Worm (Caenorhabditis elegans): Measurements from ENCODE around the gene R07B7.9.

R07B7.9 gene

DNA sequence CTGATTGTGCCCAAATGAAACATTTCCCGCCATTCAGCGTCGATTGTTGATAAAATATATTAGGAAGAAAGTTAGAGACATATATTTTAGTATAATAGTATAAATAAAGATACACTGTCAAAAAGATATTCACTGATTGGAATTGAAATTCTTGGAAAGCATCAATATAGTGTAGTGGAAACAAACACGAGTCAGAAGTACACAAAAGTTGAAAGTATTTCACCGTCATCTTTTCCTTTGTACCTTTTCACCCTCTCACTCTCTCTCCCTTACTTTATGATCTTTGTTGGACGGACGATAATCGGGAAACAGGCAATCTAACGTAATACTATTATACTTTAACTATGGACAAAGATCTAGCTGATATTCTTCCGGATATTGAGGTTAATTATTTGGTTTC, 13.9 kb upstream of the R07B7.9 start, which contains the start of gene nhr-208:
TSS of gene nhr-208 (plus strand) at position 288 of the 400 bp plus-strand sequence.
- no peak for TF ChIP-seq jun-1 (tag; optimal IDR thresholded peaks at IDR 0.05)
- no peak for TF ChIP-seq tbx-2 (tag; optimal IDR thresholded peaks at IDR 0.05)
- TF ChIP-seq pqm-1 (tag; optimal IDR thresholded peaks at IDR 0.05): peak; percentile 52
- TF ChIP-seq skn-1 (tag; optimal IDR thresholded peaks at IDR 0.05): no peak
- peak; percentile 16 for TF ChIP-seq elt-2 (tag; optimal IDR thresholded peaks at IDR 0.05)
- TF ChIP-seq lin-39 (tag; optimal IDR thresholded peaks at IDR 0.05): no peak
- no peak for TF ChIP-seq unc-62 (GFP tag; optimal IDR thresholded peaks at IDR 0.05)

DNA sequence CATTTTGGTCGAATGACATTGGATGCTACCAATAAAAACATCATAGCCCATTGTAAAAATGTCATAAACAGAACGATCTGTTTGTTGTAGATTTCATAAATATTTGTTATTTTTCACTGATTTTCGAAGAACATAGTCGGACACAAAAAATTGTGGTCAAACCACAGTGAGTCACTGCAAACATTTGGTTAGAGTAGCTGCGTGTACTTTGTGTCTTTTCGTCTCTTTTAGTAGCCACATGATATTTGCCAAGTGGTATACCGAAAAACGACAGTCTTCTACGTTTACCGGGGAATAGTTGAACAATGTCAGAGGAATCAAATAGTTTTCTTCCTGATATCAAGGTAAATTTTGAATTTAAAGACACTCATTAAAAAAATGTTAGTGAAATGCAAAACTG, 11.6 kb upstream of the R07B7.9 start, which contains the start of gene nhr-206:
TSS of gene nhr-206 (plus strand) at position 248 of the 400 bp plus-strand sequence.
- TF ChIP-seq pha-4 (tag; optimal IDR thresholded peaks at IDR 0.05): peak; percentile 87
- TF ChIP-seq snpc-4 (tag; optimal IDR thresholded peaks at IDR 0.05): no peak
- TF ChIP-seq elt-2 (tag; optimal IDR thresholded peaks at IDR 0.05): peak; percentile 59
- TF ChIP-seq jun-1 (tag; optimal IDR thresholded peaks at IDR 0.05): peak; percentile 53
- TF ChIP-seq unc-62 (GFP tag; optimal IDR thresholded peaks at IDR 0.05): no peak
- TF ChIP-seq lsy-12 (tag; optimal IDR thresholded peaks at IDR 0.05): no peak
- TF ChIP-seq ceh-9 (tag; optimal IDR thresholded peaks at IDR 0.05): no peak
- TF ChIP-seq pqm-1 (tag; optimal IDR thresholded peaks at IDR 0.05): peak; percentile 70

DNA sequence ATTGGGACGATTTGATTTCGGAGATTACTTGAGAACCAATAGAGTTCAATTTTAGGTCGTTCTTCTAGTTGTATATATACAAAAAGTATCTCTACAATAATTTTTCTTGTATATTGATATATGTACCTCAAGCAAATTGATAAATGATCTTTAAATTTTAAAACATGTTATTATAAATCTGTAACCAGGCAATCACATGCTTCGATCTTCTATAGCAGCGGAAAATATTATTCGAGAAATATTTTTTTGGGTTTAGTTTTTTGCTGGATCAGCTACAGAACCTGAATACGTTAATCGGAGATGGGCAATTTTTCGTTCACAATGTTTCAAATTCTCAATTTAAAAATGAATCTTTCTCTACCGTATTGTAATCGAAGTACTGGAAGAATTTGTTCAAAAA, 8.6 kb upstream of the R07B7.9 start, which contains the start of gene R07B7.12:
TSS of gene R07B7.12 (plus strand) at position 301 of the 400 bp plus-strand sequence.
- no peak for TF ChIP-seq nhr-237 (tag; optimal IDR thresholded peaks at IDR 0.05)
- TF ChIP-seq elt-2 (tag; optimal IDR thresholded peaks at IDR 0.05): no peak
- no peak for TF ChIP-seq unc-39 (tag; optimal IDR thresholded peaks at IDR 0.05)
- no peak for TF ChIP-seq nhr-77 (tag; optimal IDR thresholded peaks at IDR 0.05)
- TF ChIP-seq snpc-4 (tag; optimal IDR thresholded peaks at IDR 0.05): no peak
- no peak for TF ChIP-seq egl-5 (tag; optimal IDR thresholded peaks at IDR 0.05)
- no peak for TF ChIP-seq ceh-16 (tag; optimal IDR thresholded peaks at IDR 0.05)
- TF ChIP-seq nhr-25 (tag; optimal IDR thresholded peaks at IDR 0.05): no peak
- TF ChIP-seq daf-12 (tag; optimal IDR thresholded peaks at IDR 0.05): no peak
- TF ChIP-seq nhr-76 (tag; optimal IDR thresholded peaks at IDR 0.05): no peak
- TF ChIP-seq sea-2 (GFP tag; optimal IDR thresholded peaks at IDR 0.05): no peak
- no peak for TF ChIP-seq lin-39 (tag; optimal IDR thresholded peaks at IDR 0.05)
- TF ChIP-seq R02D3.7 (tag; optimal IDR thresholded peaks at IDR 0.05): no peak
- TF ChIP-seq mml-1 (tag; optimal IDR thresholded peaks at IDR 0.05): no peak
- TF ChIP-seq ceh-28 (tag; optimal IDR thresholded peaks at IDR 0.05): no peak
- TF ChIP-seq nhr-43 (tag; optimal IDR thresholded peaks at IDR 0.05; ENCODE audit: poor library complexity, severe bottlenecking): no peak
- TF ChIP-seq elt-3 (tag; optimal IDR thresholded peaks at IDR 0.05): no peak
- no peak for TF ChIP-seq fkh-10 (GFP tag; optimal IDR thresholded peaks at IDR 0.05)

DNA sequence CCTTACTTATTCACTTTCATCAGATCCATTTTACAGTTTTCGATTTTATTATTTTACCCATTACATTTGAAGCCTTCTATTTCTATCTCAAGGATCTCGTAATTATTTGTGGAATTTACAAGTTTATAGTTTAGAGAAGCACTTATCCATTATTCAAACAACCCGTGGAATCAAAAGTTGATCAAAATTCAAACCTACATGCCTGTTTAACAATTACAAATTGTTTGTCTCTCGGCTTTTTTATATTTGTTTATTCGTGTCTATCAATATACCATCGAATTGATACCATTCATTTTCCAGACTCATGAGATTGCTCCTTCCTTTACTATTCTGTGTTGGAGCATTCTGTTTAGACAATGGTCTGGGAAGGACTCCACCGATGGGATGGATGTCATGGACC, 6.8 kb upstream of the R07B7.9 start, which contains the start of gene gana-1:
TSS of gene gana-1 (plus strand) at position 301 of the 400 bp plus-strand sequence.
- TF ChIP-seq unc-39 (tag; optimal IDR thresholded peaks at IDR 0.05): no peak
- no peak for TF ChIP-seq elt-1 (tag; optimal IDR thresholded peaks at IDR 0.05)
- no peak for TF ChIP-seq nhr-67 (tag; optimal IDR thresholded peaks at IDR 0.05)
- no peak for TF ChIP-seq ceh-82 (tag; optimal IDR thresholded peaks at IDR 0.05)
- TF ChIP-seq ceh-9 (tag; optimal IDR thresholded peaks at IDR 0.05): no peak
- TF ChIP-seq mdl-1 (tag; optimal IDR thresholded peaks at IDR 0.05): no peak
- no peak for TF ChIP-seq ztf-4 (tag; optimal IDR thresholded peaks at IDR 0.05)
- no peak for TF ChIP-seq ceh-28 (tag; optimal IDR thresholded peaks at IDR 0.05)
- TF ChIP-seq elt-2 (tag; optimal IDR thresholded peaks at IDR 0.05): no peak

DNA sequence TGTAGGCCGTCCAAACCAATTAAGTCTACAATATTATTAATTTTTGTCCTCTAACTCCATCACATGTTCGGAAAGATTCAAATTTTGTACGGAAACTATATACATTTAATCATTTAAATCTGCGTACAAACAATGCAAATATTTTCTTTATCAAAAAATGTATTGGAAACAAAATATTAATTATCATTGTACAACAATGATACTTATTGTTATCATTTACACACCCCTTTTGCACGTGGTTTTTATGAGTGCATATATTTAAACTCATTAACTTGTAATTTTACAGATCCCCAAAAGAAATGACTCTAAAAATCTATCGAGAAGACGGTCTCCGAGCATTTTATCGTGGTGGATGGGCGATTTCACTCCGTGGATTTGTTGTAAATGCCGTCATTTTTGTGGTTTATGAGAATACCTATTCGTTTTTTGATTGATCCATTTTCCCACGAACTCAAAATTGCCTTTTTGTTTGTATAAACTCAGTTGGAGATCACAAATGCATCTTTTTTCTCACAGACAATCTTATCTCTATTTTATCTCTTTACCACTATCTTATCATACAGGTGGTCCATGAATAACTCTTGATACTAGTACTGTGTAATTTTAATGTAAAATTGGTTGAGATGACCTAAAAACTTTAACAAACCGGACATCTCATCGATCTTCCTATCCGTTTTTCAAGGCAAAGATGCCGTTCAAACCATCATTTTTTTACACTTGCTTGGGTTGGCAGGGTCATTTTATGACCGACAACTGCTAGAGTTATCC, 5.9 kb upstream of the R07B7.9 start:
- TF ChIP-seq ZK546.5 (tag; optimal IDR thresholded peaks at IDR 0.05): no peak
- peak; percentile 54 to 91 (median 58) for TF ChIP-seq elt-3 (tag; optimal IDR thresholded peaks at IDR 0.05)
- no peak for TF ChIP-seq nhr-28 (tag; optimal IDR thresholded peaks at IDR 0.05)
- TF ChIP-seq pqm-1 (tag; optimal IDR thresholded peaks at IDR 0.05): peak; percentile 48
- no peak for TF ChIP-seq ceh-9 (tag; optimal IDR thresholded peaks at IDR 0.05)
- no peak for TF ChIP-seq nhr-67 (tag; optimal IDR thresholded peaks at IDR 0.05)
- no peak for TF ChIP-seq nhr-23 (tag; optimal IDR thresholded peaks at IDR 0.05)
- no peak for TF ChIP-seq nfya-1 (tag; optimal IDR thresholded peaks at IDR 0.05; ENCODE audit: insufficient read depth)
- no peak for TF ChIP-seq lin-15B (tag; optimal IDR thresholded peaks at IDR 0.05)
- TF ChIP-seq unc-62 (GFP tag; optimal IDR thresholded peaks at IDR 0.05): no peak
- TF ChIP-seq snpc-4 (tag; optimal IDR thresholded peaks at IDR 0.05): no peak
- TF ChIP-seq nhr-12 (tag; optimal IDR thresholded peaks at IDR 0.05): no peak
- TF ChIP-seq sea-2 (GFP tag; optimal IDR thresholded peaks at IDR 0.05): no peak
- TF ChIP-seq elt-2 (tag; optimal IDR thresholded peaks at IDR 0.05): peak; percentile 57
- no peak for TF ChIP-seq nhr-11 (tag; optimal IDR thresholded peaks at IDR 0.05)
- TF ChIP-seq lin-39 (tag; optimal IDR thresholded peaks at IDR 0.05): no peak
- peak; percentile 11 for TF ChIP-seq ceh-28 (tag; optimal IDR thresholded peaks at IDR 0.05)
- TF ChIP-seq jun-1 (tag; optimal IDR thresholded peaks at IDR 0.05): no peak
- TF ChIP-seq R02D3.7 (tag; optimal IDR thresholded peaks at IDR 0.05): peak; percentile 25
- no peak for TF ChIP-seq nhr-43 (tag; optimal IDR thresholded peaks at IDR 0.05; ENCODE audit: poor library complexity, severe bottlenecking)
- TF ChIP-seq fkh-2 (tag; optimal IDR thresholded peaks at IDR 0.05): no peak
- peak; percentile 43 for TF ChIP-seq pha-4 (tag; optimal IDR thresholded peaks at IDR 0.05)
